Fruit fly (Drosophila melanogaster): ENCODE data around the gene bap.

Gene bap

DNA sequence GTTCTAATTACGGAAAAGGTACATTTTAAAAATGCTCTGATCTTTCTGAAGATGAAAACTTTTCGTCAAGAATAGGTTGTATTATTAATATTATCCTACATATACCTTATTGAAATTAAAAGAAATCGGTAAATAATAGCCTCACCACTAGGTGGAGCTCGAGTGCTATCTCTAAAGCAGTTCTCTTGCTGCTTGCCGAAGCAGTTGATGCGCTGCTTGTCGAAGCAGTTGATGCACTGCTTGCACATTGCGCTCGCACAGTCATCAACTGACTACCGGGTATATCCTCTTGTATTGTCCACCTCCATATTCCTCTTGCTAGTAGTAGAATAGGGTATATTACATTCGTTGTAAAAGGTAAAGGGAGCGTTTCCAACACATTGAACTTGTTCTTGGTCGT is 19.7 kb downstream of the bap start (continued):
- TF ChIP-seq D (optimal IDR thresholded peaks at IDR 0.05): no peak
- no peak for TF ChIP-seq D (GFP tag; optimal IDR thresholded peaks at IDR 0.05)
- TF ChIP-seq sens (GFP tag): no peak
- no peak for TF ChIP-seq pros (GFP tag; optimal IDR thresholded peaks at IDR 0.05)
- TF ChIP-seq Nf-YA (GFP tag; IDR thresholded peaks at IDR 0.05): no peak
- 0 out of 3 replicates have a peak, but pooled peaks have one; percentile 22 for TF ChIP-seq ci (GFP tag; IDR thresholded peaks at IDR 0.05)
- TF ChIP-seq az2 (GFP tag; optimal IDR thresholded peaks at IDR 0.05): no peak
- TF ChIP-seq CG11723 (GFP tag; optimal IDR thresholded peaks at IDR 0.05): no peak
- TF ChIP-seq bcd (GFP tag; optimal IDR thresholded peaks at IDR 0.05): peak; percentile 2
- TF ChIP-seq CG6765 (GFP tag; optimal IDR thresholded peaks at IDR 0.05): no peak
- no peak for TF ChIP-seq CG30431 (GFP tag; optimal IDR thresholded peaks at IDR 0.05)
- no peak for TF ChIP-seq CG2116 (GFP tag; optimal IDR thresholded peaks at IDR 0.05)
- no peak for TF ChIP-seq D19B (GFP tag; optimal IDR thresholded peaks at IDR 0.05)
- TF ChIP-seq ranshi (GFP tag; IDR thresholded peaks at IDR 0.05): peak; percentile 12; the same call in 1 of the 2 replicates
- no peak for TF ChIP-seq toy (GFP tag; IDR thresholded peaks at IDR 0.05)
- TF ChIP-seq peb (GFP tag; IDR thresholded peaks at IDR 0.05): no peak
- TF ChIP-seq Sox100B (GFP tag; optimal IDR thresholded peaks at IDR 0.05): no peak
- no peak for TF ChIP-seq PHDP (tag; optimal IDR thresholded peaks at IDR 0.05)
- TF ChIP-seq chif (GFP tag; optimal IDR thresholded peaks at IDR 0.05): peak in 1 of 2 experiments; percentile 55
- TF ChIP-seq BtbVII (GFP tag; optimal IDR thresholded peaks at IDR 0.05): no peak
- TF ChIP-seq bsh (GFP tag; optimal IDR thresholded peaks at IDR 0.05): no peak
- peak; percentile 19 for TF ChIP-seq CG14710 (tag; optimal IDR thresholded peaks at IDR 0.05)
- TF ChIP-seq CG9932 (GFP tag; IDR thresholded peaks at IDR 0.05): peak; percentile 50
- peak; percentile 24; the same call in 1 of the 2 replicates for TF ChIP-seq CG3847 (GFP tag; IDR thresholded peaks at IDR 0.05)
- TF ChIP-seq Dref (GFP tag; IDR thresholded peaks at IDR 0.05): peak; percentile 39
- TF ChIP-seq Max (GFP tag; optimal IDR thresholded peaks at IDR 0.05): no peak
- TF ChIP-seq prd (optimal IDR thresholded peaks at IDR 0.05): no peak
- peak; percentile 37; the same call in 1 of the 3 replicates for TF ChIP-seq prd (GFP tag; IDR thresholded peaks at IDR 0.05)
- TF ChIP-seq CoRest (tag; optimal IDR thresholded peaks at IDR 0.05): peak; percentile 25
- TF ChIP-seq CG16779 (GFP tag; IDR thresholded peaks at IDR 0.05): no peak
- no peak for TF ChIP-seq CG9727 (GFP tag; optimal IDR thresholded peaks at IDR 0.05)
- TF ChIP-seq lov (optimal IDR thresholded peaks at IDR 0.05): no peak
- no peak for TF ChIP-seq lov (GFP tag; IDR thresholded peaks at IDR 0.05)
- TF ChIP-seq Dad (GFP tag; optimal IDR thresholded peaks at IDR 0.05): peak; percentile 17
- TF ChIP-seq caup (GFP tag; optimal IDR thresholded peaks at IDR 0.05; ENCODE audit: severe bottlenecking): no peak
- TF ChIP-seq E2f2 (GFP tag; IDR thresholded peaks at IDR 0.05): peak; percentile 54; the same call in 1 of the 2 replicates
- TF ChIP-seq pnt (GFP tag; optimal IDR thresholded peaks at IDR 0.05): peak; percentile 19
- TF ChIP-seq Mrtf (GFP tag; IDR thresholded peaks at IDR 0.05): 0 out of 3 replicates have a peak, but pooled peaks have one; percentile 21
- TF ChIP-seq insv (GFP tag; optimal IDR thresholded peaks at IDR 0.05): no peak
- TF ChIP-seq CG18262 (tag; optimal IDR thresholded peaks at IDR 0.05): no peak
- TF ChIP-seq CG11085 (GFP tag; IDR thresholded peaks at IDR 0.05): peak; percentile 48; the same call in 1 of the 2 replicates
- no peak for TF ChIP-seq ATbp (GFP tag; optimal IDR thresholded peaks at IDR 0.05)
- peak; percentile 44 for TF ChIP-seq Aef1 (GFP tag; IDR thresholded peaks at IDR 0.05)
- no peak for TF ChIP-seq inv (GFP tag; IDR thresholded peaks at IDR 0.05; ENCODE audit: partially characterized antibody)
- peak; percentile 59 for TF ChIP-seq Jarid2 (GFP tag; optimal IDR thresholded peaks at IDR 0.05)
- no peak for TF ChIP-seq dmrt11E (tag; optimal IDR thresholded peaks at IDR 0.05)
- no peak for TF ChIP-seq CrebB (tag; optimal IDR thresholded peaks at IDR 0.05)
- TF ChIP-seq Hsf (GFP tag; optimal IDR thresholded peaks at IDR 0.05): peak; percentile 9
- peak; percentile 43 for TF ChIP-seq CG1603 (tag; optimal IDR thresholded peaks at IDR 0.05)
- TF ChIP-seq CG18476 (GFP tag; optimal IDR thresholded peaks at IDR 0.05): no peak
- TF ChIP-seq Ets97D (GFP tag; optimal IDR thresholded peaks at IDR 0.05): peak; percentile 17
- TF ChIP-seq wor (GFP tag; IDR thresholded peaks at IDR 0.05): no peak
